Worm (Caenorhabditis elegans): ENCODE data around the gene ZK836.3.

Gene ZK836.3

ce11 chrV:12208678-12209077 is 12.9 kb upstream of the ZK836.3 start:
- no peak for TF ChIP-seq sea-1 (GFP tag; conservative IDR thresholded peaks at IDR 0.05)
- no peak for TF ChIP-seq tra-4 (tag; optimal IDR thresholded peaks at IDR 0.05)
- TF ChIP-seq hmg-4 (GFP tag; optimal IDR thresholded peaks at IDR 0.05): no peak
- TF ChIP-seq ceh-36 (tag; optimal IDR thresholded peaks at IDR 0.05): no peak
- TF ChIP-seq tbx-11 (GFP tag; IDR thresholded peaks at IDR 0.05): no peak
- no peak for TF ChIP-seq aly-1 (tag; optimal IDR thresholded peaks at IDR 0.05)
- TF ChIP-seq pes-1 (GFP tag; IDR thresholded peaks at IDR 0.05): no peak
- TF ChIP-seq ama-1 (optimal IDR thresholded peaks at IDR 0.05): no peak
- no peak for TF ChIP-seq tbx-37 (GFP tag; conservative IDR thresholded peaks at IDR 0.05)
- no peak for TF ChIP-seq F13C5.2 (tag; optimal IDR thresholded peaks at IDR 0.05)

ce11 chrV:12199474-12199873 is 3.7 kb upstream of the ZK836.3 start:
- no peak for TF ChIP-seq aly-1 (tag; optimal IDR thresholded peaks at IDR 0.05)
- no peak for TF ChIP-seq F13C5.2 (tag; optimal IDR thresholded peaks at IDR 0.05)
- no peak for TF ChIP-seq sea-1 (GFP tag; conservative IDR thresholded peaks at IDR 0.05)
- no peak for TF ChIP-seq ceh-36 (tag; optimal IDR thresholded peaks at IDR 0.05)
- no peak for TF ChIP-seq tra-4 (tag; optimal IDR thresholded peaks at IDR 0.05)
- no peak for TF ChIP-seq ceh-13 (GFP tag; optimal IDR thresholded peaks at IDR 0.05)
- no peak for TF ChIP-seq scrt-1 (GFP tag; IDR thresholded peaks at IDR 0.05)
- TF ChIP-seq hmbx-1 (tag; optimal IDR thresholded peaks at IDR 0.05): no peak
- TF ChIP-seq pes-1 (GFP tag; IDR thresholded peaks at IDR 0.05): no peak
- no peak for TF ChIP-seq ama-1 (optimal IDR thresholded peaks at IDR 0.05)
- no peak for TF ChIP-seq hmg-4 (GFP tag; optimal IDR thresholded peaks at IDR 0.05)
- no peak for TF ChIP-seq hnd-1 (tag; optimal IDR thresholded peaks at IDR 0.05)
- TF ChIP-seq tbx-11 (GFP tag; IDR thresholded peaks at IDR 0.05): no peak

ce11 chrV:12198545-12198944 is 2.8 kb upstream of the ZK836.3 start, which contains the start of gene lon-3:
Gene lon-3, minus strand, starts transcription at chrV:12198645.
- TF ChIP-seq ama-1 (optimal IDR thresholded peaks at IDR 0.05) (no peak), ceh-36 (tag; optimal IDR thresholded peaks at IDR 0.05) (no peak), hnd-1 (tag; optimal IDR thresholded peaks at IDR 0.05) (no peak), tbx-11 (GFP tag; IDR thresholded peaks at IDR 0.05) (no peak), ets-7 (tag; optimal IDR thresholded peaks at IDR 0.05) (no peak)

- TF ChIP-seq tbx-11 (GFP tag; IDR thresholded peaks at IDR 0.05) (no peak), hnd-1 (tag; optimal IDR thresholded peaks at IDR 0.05) (no peak), aly-1 (tag; optimal IDR thresholded peaks at IDR 0.05) (no peak), hmg-4 (GFP tag; optimal IDR thresholded peaks at IDR 0.05) (no peak), scrt-1 (GFP tag; IDR thresholded peaks at IDR 0.05) (no peak), pes-1 (GFP tag; IDR thresholded peaks at IDR 0.05) (no peak), sea-1 (GFP tag; conservative IDR thresholded peaks at IDR 0.05) (no peak), tbx-37 (GFP tag; conservative IDR thresholded peaks at IDR 0.05) (no peak), B0310.2 (tag; optimal IDR thresholded peaks at IDR 0.05) (no peak), ceh-13 (GFP tag; optimal IDR thresholded peaks at IDR 0.05) (no peak), hmbx-1 (tag; optimal IDR thresholded peaks at IDR 0.05) (no peak), tra-4 (tag; optimal IDR thresholded peaks at IDR 0.05) (no peak), F13C5.2 (tag; optimal IDR thresholded peaks at IDR 0.05) (no peak), ama-1 (optimal IDR thresholded peaks at IDR 0.05) (no peak), flt-1 (GFP tag; IDR thresholded peaks at IDR 0.05) (no peak), ets-7 (tag; optimal IDR thresholded peaks at IDR 0.05) (no peak), ceh-36 (tag; optimal IDR thresholded peaks at IDR 0.05) (no peak)
These were observed 2.0 kb upstream of the ZK836.3 start for ce11 chrV:12197748-12198147.

ce11 chrV:12196659-12197058 is 914 bp upstream of the ZK836.3 start:
- TF ChIP-seq ets-7 (tag; optimal IDR thresholded peaks at IDR 0.05): no peak
- TF ChIP-seq scrt-1 (GFP tag; IDR thresholded peaks at IDR 0.05): no peak
- TF ChIP-seq pes-1 (GFP tag; IDR thresholded peaks at IDR 0.05): no peak
- no peak for TF ChIP-seq ama-1 (optimal IDR thresholded peaks at IDR 0.05)
- no peak for TF ChIP-seq ceh-13 (GFP tag; optimal IDR thresholded peaks at IDR 0.05)

- TF ChIP-seq scrt-1 (GFP tag; IDR thresholded peaks at IDR 0.05) (no peak), sea-1 (GFP tag; conservative IDR thresholded peaks at IDR 0.05) (no peak), hmg-4 (GFP tag; optimal IDR thresholded peaks at IDR 0.05) (no peak), pes-1 (GFP tag; IDR thresholded peaks at IDR 0.05) (no peak), tra-4 (tag; optimal IDR thresholded peaks at IDR 0.05) (no peak), ceh-13 (GFP tag; optimal IDR thresholded peaks at IDR 0.05) (no peak), B0310.2 (tag; optimal IDR thresholded peaks at IDR 0.05) (no peak)
These were observed 1.5 kb downstream of the ZK836.3 start, which contains the start of gene ogdh-2 for ce11 chrV:12194275-12194674. Gene ogdh-2, plus strand, starts transcription at chrV:12194507.

ce11 chrV:12192129-12192528 is 3.6 kb downstream of the ZK836.3 start, which contains the start of gene rnp-1:
Gene rnp-1, plus strand, starts transcription at chrV:12192273.
- TF ChIP-seq ceh-13 (GFP tag; optimal IDR thresholded peaks at IDR 0.05): no peak
- no peak for TF ChIP-seq flt-1 (GFP tag; IDR thresholded peaks at IDR 0.05)
- no peak for TF ChIP-seq scrt-1 (GFP tag; IDR thresholded peaks at IDR 0.05)
- TF ChIP-seq B0310.2 (tag; optimal IDR thresholded peaks at IDR 0.05): no peak
- TF ChIP-seq hnd-1 (tag; optimal IDR thresholded peaks at IDR 0.05): no peak
- TF ChIP-seq ets-7 (tag; optimal IDR thresholded peaks at IDR 0.05): no peak
- no peak for TF ChIP-seq hmbx-1 (tag; optimal IDR thresholded peaks at IDR 0.05)
- TF ChIP-seq hmg-4 (GFP tag; optimal IDR thresholded peaks at IDR 0.05): no peak

- no peak for TF ChIP-seq pes-1 (GFP tag; IDR thresholded peaks at IDR 0.05)
- TF ChIP-seq ceh-36 (tag; optimal IDR thresholded peaks at IDR 0.05): no peak
- TF ChIP-seq aly-1 (tag; optimal IDR thresholded peaks at IDR 0.05): no peak
- TF ChIP-seq sea-1 (GFP tag; conservative IDR thresholded peaks at IDR 0.05): no peak
- TF ChIP-seq tra-4 (tag; optimal IDR thresholded peaks at IDR 0.05): no peak
- peak; percentile 39 for TF ChIP-seq F13C5.2 (tag; optimal IDR thresholded peaks at IDR 0.05)
These were observed 4.7 kb downstream of the ZK836.3 start, which contains the start of gene dpy-30 for ce11 chrV:12190943-12191569. Gene dpy-30, plus strand, starts transcription at chrV:12191519.
